Worm (Caenorhabditis elegans) whole organism, midembryonic: Measurements from ENCODE around the gene mop-25.2.

Source experiments
- T22C8.4 ChIP-seq: fragments of 200-800 bp; sonication (Bioruptor generic); IDR thresholded peaks from 2 replicates; pipeline ENCODE4 v1.3.6; 2022; ENCODE audit warnings: missing genetic modification characterization, missing compliant biosample characterization
- cog-1 ChIP-seq: sonication (generic microtip); optimal IDR thresholded peaks from 2 replicates; lab custom pipeline; 2016; ENCODE audit warnings: missing genetic modification characterization, missing compliant biosample characterization
- flt-1 ChIP-seq: fragments of 200-800 bp; sonication (Bioruptor generic); IDR thresholded peaks from 2 replicates; pipeline ENCODE4 v1.3.6; 2022; ENCODE audit warnings: missing genetic modification characterization, missing compliant biosample characterization
- klf-2 ChIP-seq: fragments of 200-800 bp; sonication (Bioruptor generic); conservative IDR thresholded peaks from 2 replicates; pipeline ENCODE4 v1.3.6; 2022; ENCODE audit warnings: missing genetic modification reagents, missing genetic modification characterization, missing compliant biosample characterization
- med-1 ChIP-seq: sonication (generic microtip); optimal IDR thresholded peaks from 2 replicates; lab custom pipeline; 2017; ENCODE audit warnings: missing genetic modification characterization, mild to moderate bottlenecking, missing compliant biosample characterization, antibody characterized with exemption, missing genetic modification reagents; ENCODE audit not compliant: insufficient read depth
- ref-1 ChIP-seq: fragments of 200-800 bp; sonication (Bioruptor generic); conservative IDR thresholded peaks from 2 replicates; pipeline ENCODE4 v1.3.6; 2022; ENCODE audit warnings: missing genetic modification reagents, missing genetic modification characterization, missing compliant biosample characterization
- tab-1 ChIP-seq: fragments of 200-800 bp; sonication (Bioruptor generic); IDR thresholded peaks from 2 replicates; pipeline ENCODE4 v1.3.6; 2022; ENCODE audit warnings: missing genetic modification characterization, missing compliant biosample characterization
- ztf-23 ChIP-seq: fragments of 200-800 bp; sonication (Bioruptor generic); IDR thresholded peaks from 2 replicates; pipeline ENCODE4 v1.3.6; 2022; ENCODE audit warnings: missing genetic modification reagents, missing genetic modification characterization, missing compliant biosample characterization
- ztf-29 ChIP-seq: fragments of 200-800 bp; sonication (Bioruptor generic); IDR thresholded peaks from 2 replicates; pipeline ENCODE4 v1.3.6; 2022; ENCODE audit warnings: missing genetic modification reagents, missing genetic modification characterization, missing compliant biosample characterization

The mop-25.2 gene

DNA sequence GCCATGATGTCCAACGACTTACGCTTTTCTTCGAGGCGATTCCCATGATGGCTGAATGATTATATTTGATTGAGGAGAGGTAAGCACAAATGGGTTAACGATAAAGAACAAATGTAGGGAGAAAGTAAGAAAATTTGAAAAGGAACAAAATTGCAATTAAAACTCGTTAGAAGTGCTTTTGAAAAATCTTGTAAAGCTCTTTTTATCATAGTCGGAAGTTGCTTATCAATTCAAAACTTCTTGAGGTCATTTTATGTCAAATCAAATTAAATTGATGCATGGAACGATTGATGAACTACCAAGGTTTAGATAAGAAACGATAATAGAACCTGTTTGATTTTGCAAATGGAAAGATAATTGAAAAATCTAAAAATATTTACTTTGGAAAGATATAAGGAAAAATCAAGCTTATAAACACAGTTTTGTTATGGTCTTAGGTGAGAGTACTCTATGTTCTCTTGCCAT, 5.4 kb upstream of the mop-25.2 start, which contains the start of gene glt-5:
Gene glt-5, minus strand, starts transcription at position 51 of the 465 bp plus-strand sequence.
- TF ChIP-seq ztf-23 (GFP tag; lab: Robert Waterston, UW), result no peak
- TF ChIP-seq klf-2, result no peak
- no peak for TF ChIP-seq med-1 (GFP tag; lab: Kevin White, UChicago)
- no peak for TF ChIP-seq tab-1
- TF ChIP-seq flt-1 (GFP tag; lab: Robert Waterston, UW), result no peak
- TF ChIP-seq T22C8.4 (GFP tag; lab: Robert Waterston, UW), result no peak
- TF ChIP-seq ztf-29 (GFP tag; lab: Robert Waterston, UW), result no peak
- no peak for TF ChIP-seq cog-1
- TF ChIP-seq ref-1, result no peak

DNA sequence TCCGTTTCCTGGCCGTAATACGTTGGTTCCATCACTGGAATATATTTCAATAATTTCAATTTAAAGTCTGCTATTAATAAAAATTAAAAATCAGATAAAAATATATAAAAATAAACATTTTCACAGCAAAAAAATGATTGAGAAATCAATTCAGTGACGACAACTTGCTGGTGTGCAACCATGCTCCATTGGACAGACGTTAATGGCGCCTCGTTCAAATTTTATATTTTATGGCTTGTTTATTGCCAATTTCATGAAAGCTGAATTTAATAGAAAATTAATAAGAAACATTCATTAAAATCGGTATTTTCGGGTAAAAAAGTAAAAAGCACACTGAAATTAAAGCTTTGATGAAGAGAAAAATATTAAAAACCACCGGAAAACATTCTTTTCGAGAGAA, 2.7 kb upstream of the mop-25.2 start, which contains the start of gene Y53C12A.3:
Gene Y53C12A.3, minus strand, starts transcription at position 34 of the 400 bp plus-strand sequence.
- no peak for TF ChIP-seq ref-1
- TF ChIP-seq klf-2, result no peak
- TF ChIP-seq flt-1 (GFP tag; lab: Robert Waterston, UW), result no peak
- TF ChIP-seq ztf-23 (GFP tag; lab: Robert Waterston, UW), result 0 out of 2 replicates have a peak, but pooled peaks have one; percentile 7
- TF ChIP-seq tab-1, result no peak
- no peak for TF ChIP-seq T22C8.4 (GFP tag; lab: Robert Waterston, UW)
- TF ChIP-seq cog-1, result peak; percentile 23
- no peak for TF ChIP-seq ztf-29 (GFP tag; lab: Robert Waterston, UW)
- TF ChIP-seq med-1 (GFP tag; lab: Kevin White, UChicago), result no peak

DNA sequence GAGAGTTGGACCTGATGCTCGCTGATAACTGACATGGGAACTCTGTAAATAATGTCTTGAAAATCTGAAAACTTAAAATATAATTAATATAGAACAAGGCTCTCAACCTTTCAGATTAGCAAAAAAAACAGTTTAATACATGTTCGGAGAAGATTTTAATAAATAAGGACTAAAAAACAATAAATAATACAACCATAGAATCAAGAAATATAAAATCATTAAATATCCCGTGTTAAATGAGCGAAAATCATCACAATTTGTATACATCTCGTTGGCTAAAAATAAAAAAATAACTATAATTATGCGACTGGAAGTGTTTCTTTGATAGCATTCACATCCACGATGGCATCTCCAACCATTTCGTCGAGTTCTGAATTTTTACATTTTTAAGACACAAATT, 1.2 kb upstream of the mop-25.2 start, which contains the start of gene Y53C12A.10:
Gene Y53C12A.10, minus strand, starts transcription at position 101 of the 400 bp plus-strand sequence.
- no peak for TF ChIP-seq tab-1
- TF ChIP-seq flt-1 (GFP tag; lab: Robert Waterston, UW), result no peak
- TF ChIP-seq ref-1, result no peak

DNA sequence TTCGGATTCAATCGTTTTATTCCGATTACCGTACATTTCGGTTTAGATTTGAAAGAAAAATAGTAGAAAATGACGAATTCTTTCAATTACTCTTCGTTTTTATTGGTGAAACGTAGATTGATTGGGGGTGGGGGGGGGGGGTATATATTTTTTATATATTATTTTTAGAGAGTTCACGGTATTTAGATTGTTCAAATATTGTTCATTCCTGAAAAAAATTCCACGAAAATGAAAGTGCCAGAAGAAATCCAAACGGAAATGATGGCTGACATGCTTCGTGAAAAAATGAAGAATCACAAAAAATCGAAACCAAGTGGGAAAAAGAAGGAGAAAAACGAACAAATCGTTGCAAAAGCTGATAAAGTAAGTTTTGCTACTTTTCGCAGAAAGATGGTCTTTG, 3.1 kb downstream of the mop-25.2 start, which contains the start of the genes Y53C12A.8 and Y53C12A.7:
Gene Y53C12A.8, minus strand, starts transcription at position 101 of the 400 bp plus-strand sequence.
Gene Y53C12A.7, plus strand, starts transcription at position 181 of the 400 bp plus-strand sequence.
- TF ChIP-seq ref-1 (no peak), flt-1 (GFP tag; lab: Robert Waterston, UW) (no peak), med-1 (GFP tag; lab: Kevin White, UChicago) (no peak)

DNA sequence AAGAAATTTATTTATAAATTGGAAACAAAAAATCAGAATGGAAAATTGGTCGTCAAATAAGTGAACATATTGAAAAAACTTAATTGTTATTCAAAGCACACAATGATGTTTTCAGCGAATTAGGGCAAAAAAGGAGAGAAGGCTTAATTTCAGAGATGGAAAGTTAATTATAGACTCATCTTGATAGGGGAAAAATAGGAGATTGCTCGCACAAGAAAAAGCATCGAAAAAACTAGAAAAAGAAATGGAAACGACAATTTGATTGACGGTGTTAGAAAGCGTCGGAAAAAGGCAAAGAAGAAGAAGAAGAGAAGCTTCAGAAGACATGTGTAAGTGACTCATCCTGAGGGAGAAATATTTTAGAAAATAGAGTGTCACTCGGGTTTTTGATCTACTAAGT, 7.6 kb downstream of the mop-25.2 start:
- no peak for TF ChIP-seq flt-1 (GFP tag; lab: Robert Waterston, UW)
- TF ChIP-seq ztf-29 (GFP tag; lab: Robert Waterston, UW), result no peak
- TF ChIP-seq cog-1, result no peak
- no peak for TF ChIP-seq T22C8.4 (GFP tag; lab: Robert Waterston, UW)
- no peak for TF ChIP-seq klf-2
- TF ChIP-seq ztf-23 (GFP tag; lab: Robert Waterston, UW), result no peak
- no peak for TF ChIP-seq tab-1
- TF ChIP-seq ref-1, result no peak
- TF ChIP-seq med-1 (GFP tag; lab: Kevin White, UChicago), result no peak

DNA sequence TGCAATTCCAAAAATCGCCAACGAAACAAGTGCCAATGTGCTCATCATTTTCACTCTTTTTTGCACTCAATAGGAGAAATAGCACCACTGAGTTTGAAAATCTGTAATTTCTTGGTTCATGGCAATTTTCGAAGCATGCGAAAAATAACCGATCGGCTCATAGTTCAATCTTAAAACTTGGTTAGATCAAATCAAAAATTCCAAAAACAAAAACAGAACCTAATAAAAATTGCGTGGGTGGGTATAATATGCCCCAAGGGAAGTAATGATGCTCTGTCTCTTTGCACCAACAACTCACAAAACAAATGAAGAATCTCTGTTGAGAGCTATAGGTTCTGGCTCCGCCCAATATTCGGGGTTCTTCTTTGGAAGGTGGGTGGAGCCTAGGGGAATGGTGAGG, 11.7 kb downstream of the mop-25.2 start, which contains the start of gene nlp-11:
Gene nlp-11, minus strand, starts transcription at position 101 of the 400 bp plus-strand sequence.
- no peak for TF ChIP-seq tab-1
- TF ChIP-seq ztf-29 (GFP tag; lab: Robert Waterston, UW), result no peak
- TF ChIP-seq ref-1, result no peak
- TF ChIP-seq ztf-23 (GFP tag; lab: Robert Waterston, UW), result no peak
- no peak for TF ChIP-seq cog-1
- no peak for TF ChIP-seq med-1 (GFP tag; lab: Kevin White, UChicago)
- no peak for TF ChIP-seq T22C8.4 (GFP tag; lab: Robert Waterston, UW)
- no peak for TF ChIP-seq flt-1 (GFP tag; lab: Robert Waterston, UW)
- TF ChIP-seq klf-2, result no peak

DNA sequence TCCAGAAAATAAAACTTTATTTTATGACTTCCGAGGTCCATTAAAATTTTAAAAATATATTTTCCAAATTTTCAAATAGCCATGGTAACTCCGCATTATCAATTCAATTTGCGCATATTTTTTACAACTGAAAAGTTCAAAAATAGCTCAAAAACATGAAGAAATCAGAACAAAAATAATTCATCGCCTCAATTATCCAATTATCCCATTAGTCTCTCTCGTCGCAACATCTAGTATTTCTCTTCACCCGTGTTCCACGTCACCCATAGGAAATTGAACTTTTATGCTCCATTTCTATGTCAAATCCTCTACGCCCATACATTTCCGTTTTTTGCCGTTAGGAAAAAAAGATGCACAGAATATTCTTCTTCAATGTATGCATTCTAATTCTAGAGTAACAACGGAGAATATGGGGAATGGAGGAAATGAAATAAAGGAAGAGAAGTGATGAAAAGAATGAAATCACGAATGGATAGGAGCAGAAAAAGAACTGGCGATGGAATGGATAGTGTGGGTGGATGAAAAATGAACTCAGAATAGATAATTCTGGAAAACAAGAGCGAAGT, 13.4 kb downstream of the mop-25.2 start:
- no peak for TF ChIP-seq klf-2
- TF ChIP-seq ztf-29 (GFP tag; lab: Robert Waterston, UW), result no peak
- no peak for TF ChIP-seq med-1 (GFP tag; lab: Kevin White, UChicago)
- TF ChIP-seq ztf-23 (GFP tag; lab: Robert Waterston, UW), result no peak
- TF ChIP-seq flt-1 (GFP tag; lab: Robert Waterston, UW), result no peak
- TF ChIP-seq ref-1, result no peak
- no peak for TF ChIP-seq tab-1
- TF ChIP-seq T22C8.4 (GFP tag; lab: Robert Waterston, UW), result no peak
- TF ChIP-seq cog-1, result no peak

DNA sequence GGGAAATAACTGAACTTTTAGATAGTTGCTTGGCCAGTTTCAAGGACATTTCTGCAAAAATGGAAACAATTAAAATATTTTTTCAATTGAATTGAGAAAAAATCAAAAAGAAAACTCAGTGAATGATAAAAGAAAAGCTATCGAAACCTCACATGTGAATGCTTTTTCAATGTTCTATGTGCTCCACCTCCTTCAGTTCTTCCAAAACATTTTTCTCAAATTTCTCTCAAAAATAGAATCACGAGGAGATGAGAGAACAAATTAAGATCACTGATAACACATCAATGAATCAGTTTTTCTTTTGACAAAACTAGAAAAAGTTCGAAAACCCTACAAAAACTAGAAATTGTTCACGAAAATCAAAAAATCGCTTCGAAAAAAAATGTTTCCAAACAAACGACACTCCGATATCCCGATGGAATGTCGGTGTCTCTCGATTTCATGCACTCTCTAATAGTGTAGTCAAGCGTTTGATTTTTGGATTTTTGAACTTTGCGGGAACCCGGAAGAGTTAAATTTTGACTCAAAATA, 16.8 kb downstream of the mop-25.2 start, which contains the start of gene ZK1320.9:
Gene ZK1320.9, minus strand, starts transcription at position 51 of the 531 bp plus-strand sequence.
- TF ChIP-seq cog-1, result no peak
- no peak for TF ChIP-seq ref-1

DNA sequence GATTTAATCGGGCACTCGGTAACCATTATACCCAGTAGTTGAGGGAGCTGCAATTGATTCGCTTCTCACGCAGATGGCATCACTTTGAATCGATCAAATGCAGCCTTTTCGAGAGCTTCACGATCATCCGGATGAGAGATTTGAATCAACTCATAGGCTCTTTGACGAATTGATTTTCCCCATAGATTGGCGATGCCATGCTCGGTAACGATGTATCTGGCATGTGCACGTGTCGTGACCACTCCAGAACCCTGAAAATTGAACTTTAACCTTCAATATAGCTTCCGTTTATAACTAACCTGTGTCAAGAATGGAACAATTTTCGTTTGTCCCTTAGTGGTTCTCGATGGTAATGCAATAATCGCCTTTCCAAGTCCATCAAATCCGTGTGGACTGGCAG, 19.3 kb downstream of the mop-25.2 start:
- TF ChIP-seq flt-1 (GFP tag; lab: Robert Waterston, UW) (no peak), ref-1 (no peak), T22C8.4 (GFP tag; lab: Robert Waterston, UW) (no peak), med-1 (GFP tag; lab: Kevin White, UChicago) (no peak)

DNA sequence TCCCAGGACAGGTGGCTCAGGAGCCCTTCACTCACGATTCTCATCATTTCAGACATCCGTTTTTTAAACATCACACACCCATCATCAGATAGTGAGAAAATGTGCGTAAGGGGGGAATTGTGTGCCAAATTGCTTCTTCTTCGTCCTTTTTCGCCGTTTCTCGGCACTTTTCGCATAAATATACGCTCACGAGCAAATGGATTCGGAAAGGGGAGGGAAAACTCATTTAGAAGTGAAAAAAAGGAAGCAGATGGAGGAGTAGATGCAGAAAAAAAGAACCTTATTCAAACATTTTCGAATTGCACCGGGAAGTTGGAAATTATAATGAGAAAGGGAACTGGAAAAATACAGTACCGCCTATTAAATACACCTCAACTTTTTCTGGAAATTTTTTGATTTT, 21.5 kb downstream of the mop-25.2 start:
- TF ChIP-seq ztf-23 (GFP tag; lab: Robert Waterston, UW), result no peak
- TF ChIP-seq flt-1 (GFP tag; lab: Robert Waterston, UW), result no peak
- TF ChIP-seq klf-2, result no peak
- TF ChIP-seq cog-1, result no peak
- no peak for TF ChIP-seq ztf-29 (GFP tag; lab: Robert Waterston, UW)
- no peak for TF ChIP-seq T22C8.4 (GFP tag; lab: Robert Waterston, UW)
- no peak for TF ChIP-seq ref-1
